Worm (Caenorhabditis elegans) whole organism, L1 larva: ENCODE data around the gene srw-41.

Experiments
- aha-1 ChIP-seq: fragments of 150-350 bp; optimal IDR thresholded peaks from 2 replicates; lab custom pipeline; 2014; ENCODE audit warnings: missing biosample characterization, missing genetic modification characterization
- aly-2 ChIP-seq: fragments of 150-350 bp; optimal IDR thresholded peaks from 2 replicates; lab custom pipeline; 2014; ENCODE audit warnings: missing biosample characterization, missing genetic modification characterization
- ama-1 ChIP-seq: fragments of 150-350 bp; optimal IDR thresholded peaks from 2 replicates; lab custom pipeline; 2014
- ceh-82 ChIP-seq, 3 experiments: fragments of 150-350 bp in 1 of 3; sonication (generic microtip) in 2 of 3; optimal IDR thresholded peaks; 2 replicates each; lab custom pipeline; 2014 to 2017; ENCODE audit warnings: missing biosample characterization in 3 of 3, missing genetic modification characterization in 3 of 3
- lin-13 ChIP-seq: fragments of 150-350 bp; optimal IDR thresholded peaks from 2 replicates; lab custom pipeline; 2014; ENCODE audit warnings: missing biosample characterization, missing genetic modification reagents, missing genetic modification characterization
- lin-39 ChIP-seq: fragments of 150-350 bp; optimal IDR thresholded peaks from 2 replicates; lab custom pipeline; 2014; ENCODE audit warnings: missing biosample characterization, missing genetic modification reagents, missing genetic modification characterization
- nhr-90 ChIP-seq: sonication (generic microtip); optimal IDR thresholded peaks from 2 replicates; lab custom pipeline; 2016; ENCODE audit warnings: mild to moderate bottlenecking, missing genetic modification characterization, missing compliant biosample characterization; ENCODE audit not compliant: poor library complexity
- pag-3 ChIP-seq: sonication (generic microtip); optimal IDR thresholded peaks from 2 replicates; lab custom pipeline; 2017; ENCODE audit warnings: missing genetic modification characterization, mild to moderate bottlenecking, missing compliant biosample characterization, antibody characterized with exemption, borderline replicate concordance; ENCODE audit not compliant: insufficient read depth
- pqm-1 ChIP-seq: sonication (generic microtip); optimal IDR thresholded peaks from 3 replicates; lab custom pipeline; 2017; ENCODE audit warnings: missing biosample characterization, missing genetic modification characterization
- skn-1 ChIP-seq: fragments of 150-350 bp; optimal IDR thresholded peaks from 2 replicates; lab custom pipeline; 2014; ENCODE audit warnings: missing biosample characterization, missing genetic modification characterization
- unc-62 ChIP-seq: fragments of 150-350 bp; optimal IDR thresholded peaks from 2 replicates; lab custom pipeline; 2014; ENCODE audit warnings: missing biosample characterization, missing genetic modification reagents, missing genetic modification characterization
- zag-1 ChIP-seq: fragments of 150-350 bp; optimal IDR thresholded peaks from 2 replicates; lab custom pipeline; 2014; ENCODE audit warnings: missing biosample characterization, missing genetic modification characterization

DNA sequence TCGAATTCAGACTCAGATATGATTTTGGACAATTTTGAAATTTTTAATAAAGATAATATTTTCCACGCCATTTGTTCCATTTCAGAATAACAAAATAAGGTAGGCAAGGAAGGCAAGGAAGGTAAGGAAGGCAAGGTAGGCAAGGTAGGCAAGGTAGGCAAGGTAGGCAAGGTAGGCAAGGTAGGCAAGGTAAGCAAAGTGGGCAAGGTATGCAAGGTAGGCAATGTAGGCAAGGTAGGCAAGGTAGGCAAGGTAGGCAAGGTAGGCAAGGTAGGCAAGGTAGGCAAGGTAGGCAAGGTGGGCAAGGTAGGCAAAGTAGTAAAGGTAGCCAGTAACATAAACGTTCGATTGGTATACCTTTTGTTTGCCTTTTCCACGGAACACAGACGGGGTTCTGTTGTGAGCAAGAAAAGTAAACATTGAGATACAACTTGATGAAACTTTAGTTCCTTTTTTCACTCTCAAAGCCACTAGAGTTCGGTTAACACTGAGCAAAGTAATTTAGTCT, 2.5 kb downstream of the srw-41 start, which contains the start of gene Y70C5C.1:
- TF ChIP-seq skn-1 (tag; lab: Kevin White, UChicago) = no peak
- TF ChIP-seq ama-1 = no peak
- TF ChIP-seq lin-39 (tag; lab: Kevin White, UChicago) = no peak
- no peak for TF ChIP-seq aha-1 (tag; lab: Kevin White, UChicago)
- no peak for TF ChIP-seq aly-2 (tag; lab: Kevin White, UChicago)
- TF ChIP-seq nhr-90 (tag; lab: Kevin White, UChicago) = no peak
- no peak for TF ChIP-seq unc-62 (GFP tag; lab: Kevin White, UChicago)
- TF ChIP-seq zag-1 (tag; lab: Kevin White, UChicago) = no peak
- TF ChIP-seq pag-3 (tag; lab: Kevin White, UChicago) = no peak
- no peak for TF ChIP-seq ceh-82 (tag; optimal IDR thresholded peaks at IDR 0.05; lab: Kevin White, UChicago)
- no peak for TF ChIP-seq pqm-1 (tag; lab: Kevin White, UChicago)
- TF ChIP-seq lin-13 = no peak
